Worm (Caenorhabditis elegans) whole organism, early embryonic: ENCODE results near the gene T21D12.11.

Experiments used
- B0310.2 ChIP-seq: sonication (generic microtip); optimal IDR thresholded peaks from 2 replicates; lab custom pipeline; 2016; ENCODE audit warnings: mild to moderate bottlenecking, missing genetic modification characterization, missing compliant biosample characterization
- F13C5.2 ChIP-seq: sonication (generic microtip); optimal IDR thresholded peaks from 2 replicates; lab custom pipeline; 2017; ENCODE audit warnings: mild to moderate bottlenecking, missing genetic modification characterization, inconsistent platforms, missing compliant biosample characterization
- aly-1 ChIP-seq: sonication (generic microtip); optimal IDR thresholded peaks from 2 replicates; lab custom pipeline; 2016; ENCODE audit warnings: missing genetic modification characterization, missing compliant biosample characterization
- ama-1 ChIP-seq: fragments of 150-350 bp; optimal IDR thresholded peaks from 2 replicates; lab custom pipeline; 2014
- ceh-13 ChIP-seq: fragments of 200-800 bp; sonication (Bioruptor generic); optimal IDR thresholded peaks from 2 replicates; lab custom pipeline; 2018; ENCODE audit warnings: mild to moderate bottlenecking, missing genetic modification characterization, missing compliant biosample characterization
- ets-7 ChIP-seq: sonication (generic microtip); optimal IDR thresholded peaks from 2 replicates; lab custom pipeline; 2016; ENCODE audit warnings: missing genotype, missing genetic modification characterization, missing compliant biosample characterization
- flt-1 ChIP-seq: fragments of 200-800 bp; sonication (Bioruptor generic); IDR thresholded peaks from 2 replicates; pipeline ENCODE4 v1.3.6; 2022; ENCODE audit warnings: missing genetic modification characterization, missing compliant biosample characterization
- hmbx-1 ChIP-seq: sonication (generic microtip); optimal IDR thresholded peaks from 2 replicates; lab custom pipeline; 2016; ENCODE audit warnings: mild to moderate bottlenecking, missing genetic modification characterization, missing compliant biosample characterization
- hmg-4 ChIP-seq: fragments of 200-800 bp; sonication (Bioruptor generic); optimal IDR thresholded peaks from 2 replicates; lab custom pipeline; 2018; ENCODE audit warnings: mild to moderate bottlenecking, missing genetic modification characterization, missing compliant biosample characterization
- pes-1 ChIP-seq: fragments of 200-800 bp; sonication (Bioruptor generic); IDR thresholded peaks from 2 replicates; pipeline ENCODE4 v1.3.6; 2022; ENCODE audit warnings: missing genetic modification reagents, missing genetic modification characterization, missing compliant biosample characterization
- sea-1 ChIP-seq: fragments of 200-800 bp; sonication (Bioruptor generic); conservative IDR thresholded peaks from 2 replicates; pipeline ENCODE4 v1.3.6; 2022; ENCODE audit warnings: missing genetic modification characterization, missing compliant biosample characterization
- tbx-11 ChIP-seq: fragments of 200-800 bp; sonication (Bioruptor generic); IDR thresholded peaks from 2 replicates; pipeline ENCODE4 v1.3.6; 2022; ENCODE audit warnings: missing genetic modification characterization, missing compliant biosample characterization
- tbx-37 ChIP-seq: fragments of 200-800 bp; sonication (Bioruptor generic); conservative IDR thresholded peaks from 2 replicates; pipeline ENCODE4 v1.3.6; 2022; ENCODE audit warnings: missing genetic modification reagents, missing genetic modification characterization, missing compliant biosample characterization
- tra-4 ChIP-seq: sonication (generic microtip); optimal IDR thresholded peaks from 2 replicates; lab custom pipeline; 2017; ENCODE audit warnings: missing genetic modification characterization, missing compliant biosample characterization

- TF ChIP-seq tbx-11 (GFP tag; lab: Robert Waterston, UW) (no peak), tra-4 (tag; lab: Kevin White, UChicago) (no peak), F13C5.2 (tag; lab: Kevin White, UChicago) (no peak), flt-1 (GFP tag; lab: Robert Waterston, UW) (no peak), ama-1 (no peak), B0310.2 (no peak), aly-1 (tag; lab: Kevin White, UChicago) (no peak), hmg-4 (GFP tag; lab: Kevin White, UChicago) (no peak), pes-1 (GFP tag; lab: Robert Waterston, UW) (no peak), ets-7 (tag; lab: Kevin White, UChicago) (no peak), ceh-13 (GFP tag; lab: Kevin White, UChicago) (no peak), tbx-37 (GFP tag; lab: Robert Waterston, UW) (no peak), hmbx-1 (tag; lab: Kevin White, UChicago) (no peak), sea-1 (GFP tag; lab: Robert Waterston, UW) (no peak)
Observed at ce11 chrIV:303264-303663, 34.1 kb downstream of the T21D12.11 start.
